Worm (Caenorhabditis elegans) whole organism, young adult: ENCODE measurements around the gene ZK287.1.

Experiments
- rcor-1 ChIP-seq: fragments of 200-800 bp; sonication (Bioruptor generic); IDR thresholded peaks from 2 replicates; pipeline ENCODE4 v1.3.6; 2022; ENCODE audit warnings: missing genetic modification reagents, missing genetic modification characterization, missing compliant biosample characterization
- repo-1 ChIP-seq: sonication (generic microtip); optimal IDR thresholded peaks from 2 replicates; lab custom pipeline; 2017; ENCODE audit warnings: mild to moderate bottlenecking, missing genetic modification characterization, missing compliant biosample characterization
- sea-2 ChIP-seq: fragments of 200-800 bp; sonication (Bioruptor generic); IDR thresholded peaks from 2 replicates; pipeline ENCODE4 v1.3.6; 2022; ENCODE audit warnings: missing genetic modification characterization, missing compliant biosample characterization
- unc-62 ChIP-seq: fragments of 150-350 bp; optimal IDR thresholded peaks from 2 replicates; lab custom pipeline; 2014; ENCODE audit warnings: missing biosample characterization, missing genetic modification reagents, missing genetic modification characterization

- TF ChIP-seq sea-2 (GFP tag; lab: Robert Waterston, UW) (no peak), unc-62 (GFP tag; lab: Kevin White, UChicago) (no peak), repo-1 (tag; lab: Kevin White, UChicago) (no peak), rcor-1 (no peak)
Observed at ce11 chrV:9633313-9633712, 33.2 kb upstream of the ZK287.1 start, which contains the start of gene col-147.
